Worm (Caenorhabditis elegans) whole organism, mixed stage, embryonic: ENCODE results near the gene srh-173.

ENCODE experiments used
- ceh-83 ChIP-seq: fragments of 200-800 bp; sonication (Bioruptor generic); optimal IDR thresholded peaks from 2 replicates; lab custom pipeline; 2018; ENCODE audit warnings: mild to moderate bottlenecking, missing genetic modification characterization, missing compliant biosample characterization
- nhr-12 ChIP-seq: fragments of 150-350 bp; optimal IDR thresholded peaks from 2 replicates; lab custom pipeline; 2014; ENCODE audit warnings: missing biosample characterization, missing genetic modification characterization
- nhr-28 ChIP-seq: fragments of 150-350 bp; optimal IDR thresholded peaks from 2 replicates; lab custom pipeline; 2014; ENCODE audit warnings: missing biosample characterization, missing genetic modification characterization

ce11 chrV:19961971-19962370 lies 11.1 kb upstream of the srh-173 start:
- no peak for TF ChIP-seq nhr-12
- TF ChIP-seq nhr-28, result no peak
- TF ChIP-seq ceh-83 (GFP tag; lab: Kevin White, UChicago), result no peak
